Fruit fly (Drosophila melanogaster): ENCODE measurements around the gene Prosalpha2.

The Prosalpha2 gene

DNA sequence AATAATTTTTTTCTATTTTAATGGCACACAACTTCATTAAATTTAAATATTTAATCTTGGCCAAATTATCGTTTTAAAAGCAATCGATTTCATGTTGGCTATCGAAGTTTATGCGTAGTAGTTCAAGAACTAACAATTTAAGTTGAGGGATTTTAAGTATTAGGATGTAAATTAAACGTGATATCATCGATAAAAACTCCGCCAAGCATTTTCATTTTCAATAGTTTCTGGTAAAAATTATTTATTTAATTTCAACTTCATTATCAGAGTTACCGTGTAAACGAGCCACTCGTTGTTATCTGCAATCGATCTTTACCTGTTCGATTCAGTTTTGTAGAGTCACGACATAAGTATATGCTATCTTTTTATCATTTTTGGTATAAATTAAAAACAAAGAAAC is 28.2 kb upstream of the Prosalpha2 start (continued):
- TF ChIP-seq Sox102F (GFP tag; optimal IDR thresholded peaks at IDR 0.05), result peak; percentile 98
- TF ChIP-seq dati (GFP tag; IDR thresholded peaks at IDR 0.05), result peak; percentile 90
- peak; percentile 97 for TF ChIP-seq caup (GFP tag; optimal IDR thresholded peaks at IDR 0.05; ENCODE audit: severe bottlenecking)
- TF ChIP-seq Myb (GFP tag; optimal IDR thresholded peaks at IDR 0.05), result peak; percentile 70
- TF ChIP-seq Dad (GFP tag; optimal IDR thresholded peaks at IDR 0.05), result peak; percentile 94
- TF ChIP-seq CG11695 (GFP tag; IDR thresholded peaks at IDR 0.05), result peak; percentile 97
- TF ChIP-seq pum (GFP tag; optimal IDR thresholded peaks at IDR 0.05), result peak; percentile 90
- peak; percentile 94 for TF ChIP-seq CG5953 (GFP tag; IDR thresholded peaks at IDR 0.05)
- peak; percentile 76 for TF ChIP-seq CG4282 (GFP tag; optimal IDR thresholded peaks at IDR 0.05)
- TF ChIP-seq CG10267 (tag; optimal IDR thresholded peaks at IDR 0.05), result peak; percentile 100
- peak; percentile 99 for TF ChIP-seq Med (GFP tag)
- peak; percentile 94 for TF ChIP-seq CG30431 (GFP tag; optimal IDR thresholded peaks at IDR 0.05)
- TF ChIP-seq CG8089 (GFP tag; optimal IDR thresholded peaks at IDR 0.05), result peak; percentile 88
- TF ChIP-seq CG12219 (GFP tag; optimal IDR thresholded peaks at IDR 0.05), result peak; percentile 98
- TF ChIP-seq Antp (GFP tag; optimal IDR thresholded peaks at IDR 0.05), result peak; percentile 86
- TF ChIP-seq chn (GFP tag; optimal IDR thresholded peaks at IDR 0.05), result peak; percentile 95
- TF ChIP-seq Oli (tag; optimal IDR thresholded peaks at IDR 0.05), result peak; percentile 97
- peak; percentile 98 for TF ChIP-seq HmgZ (tag; optimal IDR thresholded peaks at IDR 0.05)
- peak; percentile 92 for TF ChIP-seq CG12942 (GFP tag; optimal IDR thresholded peaks at IDR 0.05)
- peak; percentile 92 for TF ChIP-seq H15 (GFP tag; IDR thresholded peaks at IDR 0.05)
- peak; percentile 94 for TF ChIP-seq lmd (GFP tag; IDR thresholded peaks at IDR 0.05)
- TF ChIP-seq CG16815 (GFP tag; optimal IDR thresholded peaks at IDR 0.05), result peak; percentile 84
- peak; percentile 80 for TF ChIP-seq CG4404 (GFP tag; IDR thresholded peaks at IDR 0.05)
- TF ChIP-seq scrt (GFP tag; optimal IDR thresholded peaks at IDR 0.05), result peak; percentile 99
- peak; percentile 98 for TF ChIP-seq CG1647 (GFP tag; optimal IDR thresholded peaks at IDR 0.05)
- peak; percentile 95 for TF ChIP-seq fd3F (GFP tag; optimal IDR thresholded peaks at IDR 0.05)
- peak; percentile 99 for TF ChIP-seq D19A (tag; optimal IDR thresholded peaks at IDR 0.05)
- TF ChIP-seq MBD-R2 (GFP tag; IDR thresholded peaks at IDR 0.05), result peak; percentile 94
- peak; percentile 87 for TF ChIP-seq C15 (GFP tag; IDR thresholded peaks at IDR 0.05)
- peak; percentile 99 for TF ChIP-seq CG13296 (GFP tag; optimal IDR thresholded peaks at IDR 0.05)
- TF ChIP-seq sna (GFP tag; IDR thresholded peaks at IDR 0.05; ENCODE audit: partially characterized antibody), result no peak
- peak; percentile 76; the same call in 2 of the 3 replicates for TF ChIP-seq jigr1 (GFP tag; IDR thresholded peaks at IDR 0.05)
- TF ChIP-seq fd64A (GFP tag; optimal IDR thresholded peaks at IDR 0.05), result peak; percentile 95
- peak; percentile 95 for TF ChIP-seq ac (GFP tag; optimal IDR thresholded peaks at IDR 0.05)
- peak; percentile 47; the same call in 1 of the 2 replicates for TF ChIP-seq dan (GFP tag; IDR thresholded peaks at IDR 0.05)
- TF ChIP-seq CG32767 (GFP tag; IDR thresholded peaks at IDR 0.05), result peak; percentile 93
- peak; percentile 100 for TF ChIP-seq CG4820 (GFP tag; optimal IDR thresholded peaks at IDR 0.05)
- TF ChIP-seq nmo (GFP tag; optimal IDR thresholded peaks at IDR 0.05), result peak; percentile 99
- 0 out of 3 replicates have a peak, but pooled peaks have one; percentile 19 for TF ChIP-seq knrl (GFP tag; IDR thresholded peaks at IDR 0.05; ENCODE audit: partially characterized antibody)
- peak; percentile 55; the same call in 1 of the 3 replicates for TF ChIP-seq CG34224 (GFP tag; IDR thresholded peaks at IDR 0.05; ENCODE audit: partially characterized antibody)
- peak; percentile 76 for TF ChIP-seq pfk (GFP tag; optimal IDR thresholded peaks at IDR 0.05)
- peak; percentile 69 for TF ChIP-seq CG7357 (GFP tag; IDR thresholded peaks at IDR 0.05)
- peak; percentile 97 for TF ChIP-seq sug (tag; optimal IDR thresholded peaks at IDR 0.05)
- peak; percentile 97 for TF ChIP-seq CG11504 (tag; optimal IDR thresholded peaks at IDR 0.05)
- peak; percentile 96 for TF ChIP-seq CG8290 (GFP tag; optimal IDR thresholded peaks at IDR 0.05)
- peak; percentile 95 to 97 for TF ChIP-seq CG8290 (tag; optimal IDR thresholded peaks at IDR 0.05)
- 0 out of 3 replicates have a peak, but pooled peaks have one; percentile 40 for TF ChIP-seq HLH4C (GFP tag; IDR thresholded peaks at IDR 0.05; ENCODE audit: partially characterized antibody)
- TF ChIP-seq ash1 (GFP tag; optimal IDR thresholded peaks at IDR 0.05), result peak; percentile 85
- peak; percentile 91 for TF ChIP-seq crc (GFP tag; optimal IDR thresholded peaks at IDR 0.05)
- TF ChIP-seq vvl (GFP tag; IDR thresholded peaks at IDR 0.05), result peak; percentile 99
- peak; percentile 89 for TF ChIP-seq kay (GFP tag; optimal IDR thresholded peaks at IDR 0.05)

All from whole organism, embryonic.